Worm (Caenorhabditis elegans) whole organism, midembryonic: ENCODE measurements around the gene C03C10.7.

Experiments used
- T22C8.4 ChIP-seq: fragments of 200-800 bp; sonication (Bioruptor generic); IDR thresholded peaks from 2 replicates; pipeline ENCODE4 v1.3.6; 2022; ENCODE audit warnings: missing genetic modification characterization, missing compliant biosample characterization
- cog-1 ChIP-seq: sonication (generic microtip); optimal IDR thresholded peaks from 2 replicates; lab custom pipeline; 2016; ENCODE audit warnings: missing genetic modification characterization, missing compliant biosample characterization
- flt-1 ChIP-seq: fragments of 200-800 bp; sonication (Bioruptor generic); IDR thresholded peaks from 2 replicates; pipeline ENCODE4 v1.3.6; 2022; ENCODE audit warnings: missing genetic modification characterization, missing compliant biosample characterization
- klf-2 ChIP-seq: fragments of 200-800 bp; sonication (Bioruptor generic); conservative IDR thresholded peaks from 2 replicates; pipeline ENCODE4 v1.3.6; 2022; ENCODE audit warnings: missing genetic modification reagents, missing genetic modification characterization, missing compliant biosample characterization
- med-1 ChIP-seq: sonication (generic microtip); optimal IDR thresholded peaks from 2 replicates; lab custom pipeline; 2017; ENCODE audit warnings: missing genetic modification characterization, mild to moderate bottlenecking, missing compliant biosample characterization, antibody characterized with exemption, missing genetic modification reagents; ENCODE audit not compliant: insufficient read depth
- ref-1 ChIP-seq: fragments of 200-800 bp; sonication (Bioruptor generic); conservative IDR thresholded peaks from 2 replicates; pipeline ENCODE4 v1.3.6; 2022; ENCODE audit warnings: missing genetic modification reagents, missing genetic modification characterization, missing compliant biosample characterization
- tab-1 ChIP-seq: fragments of 200-800 bp; sonication (Bioruptor generic); IDR thresholded peaks from 2 replicates; pipeline ENCODE4 v1.3.6; 2022; ENCODE audit warnings: missing genetic modification characterization, missing compliant biosample characterization
- ztf-23 ChIP-seq: fragments of 200-800 bp; sonication (Bioruptor generic); IDR thresholded peaks from 2 replicates; pipeline ENCODE4 v1.3.6; 2022; ENCODE audit warnings: missing genetic modification reagents, missing genetic modification characterization, missing compliant biosample characterization
- ztf-29 ChIP-seq: fragments of 200-800 bp; sonication (Bioruptor generic); IDR thresholded peaks from 2 replicates; pipeline ENCODE4 v1.3.6; 2022; ENCODE audit warnings: missing genetic modification reagents, missing genetic modification characterization, missing compliant biosample characterization

C03C10.7 gene

DNA sequence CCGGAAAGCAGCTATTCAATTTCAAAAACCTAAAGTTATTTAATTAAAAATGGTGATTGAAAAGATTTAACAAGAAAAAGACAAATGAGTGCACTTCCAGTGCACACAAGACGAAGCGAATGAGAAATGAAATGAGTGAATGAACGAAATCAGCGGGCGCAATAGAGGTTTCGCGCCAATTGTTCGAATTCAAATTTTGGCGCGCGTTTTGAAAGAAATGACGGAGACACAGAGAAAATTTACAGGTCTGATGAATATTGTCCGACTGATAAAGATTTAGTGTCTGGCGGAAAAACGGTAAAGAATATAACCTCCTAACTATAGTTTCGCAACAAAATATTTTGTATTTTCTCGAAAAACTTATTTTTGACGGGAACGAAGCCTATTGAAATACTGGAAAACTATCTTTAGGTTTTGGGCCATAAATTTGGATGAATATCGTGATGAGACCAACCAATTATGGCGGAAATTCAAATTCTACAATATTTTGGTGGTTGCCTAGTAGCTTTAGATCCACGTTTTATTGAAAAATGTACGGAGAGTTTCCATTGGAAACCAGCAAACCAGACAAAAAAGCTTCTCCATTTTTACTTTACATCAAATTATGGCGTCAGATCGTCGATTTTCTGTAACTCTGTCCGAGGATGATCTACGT is at the start of gene C03C10.7:
Gene C03C10.7 (plus strand): TSS at position 605 of the 655 bp plus-strand sequence.
- TF ChIP-seq flt-1 (no peak), tab-1 (GFP tag; lab: Robert Waterston, UW) (no peak), T22C8.4 (GFP tag; lab: Robert Waterston, UW) (no peak), ref-1 (no peak), ztf-23 (no peak), klf-2 (GFP tag; lab: Robert Waterston, UW) (no peak), med-1 (GFP tag; lab: Kevin White, UChicago) (no peak), cog-1 (tag; lab: Kevin White, UChicago) (no peak), ztf-29 (no peak)

- TF ChIP-seq med-1 (GFP tag; lab: Kevin White, UChicago) (no peak), klf-2 (GFP tag; lab: Robert Waterston, UW) (no peak), cog-1 (tag; lab: Kevin White, UChicago) (no peak), tab-1 (GFP tag; lab: Robert Waterston, UW) (no peak)
Measured at ce11 chrIII:4049150-4049549, 46.7 kb upstream of the C03C10.7 start.

DNA sequence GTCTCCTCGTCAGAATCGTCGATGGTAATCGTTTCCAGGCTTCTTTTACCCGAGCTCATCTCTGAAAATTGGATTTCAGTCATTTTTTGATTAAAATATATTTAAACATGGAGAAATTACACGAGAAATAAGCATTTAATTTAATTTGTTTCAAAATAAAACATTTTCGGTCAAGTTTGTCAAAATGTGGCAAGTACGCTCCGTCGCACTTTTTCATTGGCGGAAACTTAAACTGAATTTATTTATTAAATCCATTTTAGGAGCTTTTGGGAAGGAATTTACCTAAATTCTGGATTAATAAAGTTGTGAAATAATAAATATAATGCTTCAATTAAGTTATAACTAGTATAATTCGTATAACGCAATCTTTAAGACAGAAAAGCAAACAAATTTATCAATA is 38.0 kb upstream of the C03C10.7 start, which contains the start of gene rcq-5:
Gene rcq-5 (minus strand): TSS at position 83 of the 400 bp plus-strand sequence.
- no peak for TF ChIP-seq flt-1
- TF ChIP-seq ztf-23 = no peak
- TF ChIP-seq klf-2 (GFP tag; lab: Robert Waterston, UW) = no peak
- TF ChIP-seq cog-1 (tag; lab: Kevin White, UChicago) = no peak
- TF ChIP-seq T22C8.4 (GFP tag; lab: Robert Waterston, UW) = no peak

DNA sequence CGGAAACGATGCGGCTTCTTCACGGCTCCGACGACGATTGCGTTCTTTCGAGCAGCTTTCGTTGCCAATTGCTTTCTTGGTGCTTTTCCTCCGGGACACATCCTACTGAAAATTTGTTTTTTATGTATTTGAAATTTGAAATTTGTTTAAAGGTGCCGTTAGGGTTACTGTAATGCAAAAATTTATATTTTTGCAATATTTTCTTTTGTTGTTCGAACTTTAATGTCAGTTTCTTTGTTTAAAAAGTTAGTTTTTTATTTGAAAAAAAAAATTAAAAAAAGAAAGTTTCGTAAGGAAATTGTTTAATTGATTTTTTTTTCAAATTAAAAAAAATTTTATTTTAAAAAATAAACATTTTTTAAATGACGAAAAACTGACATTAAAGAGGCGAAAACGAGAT is 37.2 kb upstream of the C03C10.7 start, which contains the start of gene his-69:
Gene his-69 (minus strand): TSS at position 101 of the 400 bp plus-strand sequence.
- TF ChIP-seq ref-1 (no peak), flt-1 (no peak), ztf-29 (no peak), klf-2 (GFP tag; lab: Robert Waterston, UW) (no peak), ztf-23 (no peak), T22C8.4 (GFP tag; lab: Robert Waterston, UW) (no peak), tab-1 (GFP tag; lab: Robert Waterston, UW) (no peak), med-1 (GFP tag; lab: Kevin White, UChicago) (no peak), cog-1 (tag; lab: Kevin White, UChicago) (no peak)

- TF ChIP-seq tab-1 (GFP tag; lab: Robert Waterston, UW) (no peak), ztf-29 (no peak), flt-1 (no peak), cog-1 (tag; lab: Kevin White, UChicago) (no peak), T22C8.4 (GFP tag; lab: Robert Waterston, UW) (no peak), klf-2 (GFP tag; lab: Robert Waterston, UW) (no peak), ref-1 (no peak), ztf-23 (no peak)
Measured at ce11 chrIII:4060019-4060418, 35.8 kb upstream of the C03C10.7 start, which contains the start of gene his-70. TSS of gene his-70 (minus strand) at chrIII:4060119.

DNA sequence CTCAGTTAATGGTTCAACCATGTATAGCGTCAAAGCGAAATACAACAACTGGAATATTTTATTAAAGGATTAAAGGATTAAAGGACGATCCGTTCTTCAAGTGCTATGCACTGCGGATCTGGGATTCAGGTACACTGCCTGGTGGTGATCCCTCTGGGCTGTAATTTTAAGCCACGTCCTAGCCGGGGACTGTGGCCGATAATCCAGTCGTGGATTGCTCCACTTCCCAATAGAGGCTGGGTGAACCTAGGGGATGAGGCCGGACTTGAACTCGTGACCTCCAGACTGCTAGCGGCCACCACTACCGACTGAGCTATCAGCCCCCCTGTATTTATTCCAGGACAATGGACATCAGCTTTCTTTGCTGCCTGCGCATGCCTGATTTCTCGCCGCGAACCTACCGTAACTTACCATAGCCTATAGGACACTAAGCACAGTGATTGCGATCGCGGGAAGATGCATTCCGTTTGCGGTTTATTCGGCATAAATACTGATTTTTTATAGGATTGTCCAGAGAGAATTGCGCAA is 34.9 kb upstream of the C03C10.7 start:
- peak; percentile 5; the same call in 1 of the 2 replicates for TF ChIP-seq ztf-29

- TF ChIP-seq ztf-29 (no peak), med-1 (GFP tag; lab: Kevin White, UChicago) (no peak), tab-1 (GFP tag; lab: Robert Waterston, UW) (0 out of 2 replicates have a peak, but pooled peaks have one; percentile 39), ztf-23 (no peak), ref-1 (no peak)
Measured at ce11 chrIII:4063724-4064123, 32.1 kb upstream of the C03C10.7 start.

DNA sequence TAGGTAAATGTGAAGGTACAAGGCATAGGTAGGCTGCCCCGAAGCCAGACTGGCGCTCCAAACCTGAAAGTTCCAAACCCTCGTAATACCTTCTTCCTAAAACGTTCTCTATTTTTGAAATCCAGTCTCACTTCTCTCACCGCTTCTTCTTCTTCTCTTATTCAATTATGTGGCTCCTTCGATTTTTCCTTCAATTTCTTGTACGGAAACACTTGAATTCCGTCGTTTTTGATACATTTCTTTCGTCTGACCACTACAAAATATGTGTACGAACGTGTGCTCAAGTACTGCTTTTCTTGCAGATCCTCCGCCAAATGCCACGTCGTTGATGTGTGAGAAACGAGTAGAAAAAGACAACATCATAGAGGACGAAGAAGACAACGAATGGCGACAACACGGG is 29.5 kb upstream of the C03C10.7 start, which contains the start of gene unc-79:
Gene unc-79 (plus strand): TSS at position 301 of the 400 bp plus-strand sequence.
- TF ChIP-seq ztf-23 = no peak

DNA sequence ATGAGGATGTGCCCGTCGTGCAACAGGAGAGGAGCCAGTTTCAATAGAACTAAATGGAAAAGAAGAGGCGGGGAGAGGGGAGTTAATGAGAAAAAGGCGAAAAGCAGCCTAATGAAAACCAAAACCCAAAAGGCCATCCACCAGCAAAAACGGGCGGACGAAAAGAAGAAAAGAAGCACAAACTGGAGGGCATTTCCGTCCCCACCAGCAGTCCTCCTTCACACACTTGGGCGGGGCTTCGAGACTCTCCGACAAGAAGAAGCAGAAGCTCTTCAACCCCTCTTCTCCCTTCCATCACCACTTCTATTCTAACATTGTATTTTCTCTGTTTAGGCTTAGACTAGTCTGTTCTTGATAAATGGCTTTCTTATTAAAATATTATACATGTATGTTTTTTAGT is 27.7 kb upstream of the C03C10.7 start:
- TF ChIP-seq flt-1 (no peak), T22C8.4 (GFP tag; lab: Robert Waterston, UW) (no peak), ref-1 (no peak), ztf-23 (no peak)

DNA sequence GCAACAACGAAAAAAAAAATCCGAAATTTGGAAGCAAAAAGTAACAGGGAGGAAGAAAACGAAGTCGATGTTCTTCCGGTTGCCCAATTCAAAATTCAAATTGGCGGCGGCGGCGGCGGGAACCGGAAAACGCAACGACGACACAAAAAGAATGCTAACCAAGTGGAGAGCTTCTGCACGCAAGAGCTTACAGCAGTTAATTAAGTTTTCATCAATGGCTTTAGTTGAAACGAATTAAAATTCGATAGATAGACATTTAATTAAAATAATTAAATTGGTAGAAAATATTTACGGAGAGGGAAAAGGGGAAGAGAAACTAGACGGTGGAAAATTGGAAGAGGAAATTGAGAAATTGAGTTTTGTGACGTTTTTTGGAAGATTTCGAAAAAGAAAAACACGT is 25.6 kb upstream of the C03C10.7 start:
- no peak for TF ChIP-seq flt-1
- TF ChIP-seq ref-1 = no peak
- TF ChIP-seq klf-2 (GFP tag; lab: Robert Waterston, UW) = no peak
- TF ChIP-seq tab-1 (GFP tag; lab: Robert Waterston, UW) = no peak
- no peak for TF ChIP-seq med-1 (GFP tag; lab: Kevin White, UChicago)
- TF ChIP-seq T22C8.4 (GFP tag; lab: Robert Waterston, UW) = no peak
- no peak for TF ChIP-seq cog-1 (tag; lab: Kevin White, UChicago)
- TF ChIP-seq ztf-29 = no peak

- TF ChIP-seq med-1 (GFP tag; lab: Kevin White, UChicago) = no peak
- TF ChIP-seq ref-1 = no peak
- no peak for TF ChIP-seq ztf-23
- TF ChIP-seq cog-1 (tag; lab: Kevin White, UChicago) = no peak
- TF ChIP-seq flt-1 = no peak
- TF ChIP-seq tab-1 (GFP tag; lab: Robert Waterston, UW) = no peak
Measured at ce11 chrIII:4083429-4083828, 12.4 kb upstream of the C03C10.7 start.
